Worm (Caenorhabditis elegans): ENCODE results near the gene F57C2.5.

Gene F57C2.5

ce11 chrII:14523070-14523572, 4.9 kb downstream of the F57C2.5 start, which contains the start of gene btb-20:
Gene btb-20 (minus strand): TSS chrII:14523522.
- no peak for TF ChIP-seq dmd-4 (tag; optimal IDR thresholded peaks at IDR 0.05; ENCODE audit: borderline replicate concordance)

ce11 chrII:14522037-14522436, 6.0 kb downstream of the F57C2.5 start, which contains the start of gene btb-19:
Gene btb-19 (minus strand): TSS chrII:14522137.
- TF ChIP-seq fkh-6 (tag; optimal IDR thresholded peaks at IDR 0.05) = no peak
- TF ChIP-seq pros-1 (tag; optimal IDR thresholded peaks at IDR 0.05) = no peak
- no peak for TF ChIP-seq nfya-1 (tag; optimal IDR thresholded peaks at IDR 0.05)
- TF ChIP-seq elt-2 (tag; optimal IDR thresholded peaks at IDR 0.05) = no peak
- TF ChIP-seq dmd-4 (tag; optimal IDR thresholded peaks at IDR 0.05; ENCODE audit: borderline replicate concordance) = no peak
- no peak for TF ChIP-seq ztf-16 (tag; optimal IDR thresholded peaks at IDR 0.05)
- TF ChIP-seq pax-1 (tag; optimal IDR thresholded peaks at IDR 0.05) = no peak

ce11 chrII:14515017-14515416, 13.0 kb downstream of the F57C2.5 start, which contains the start of gene K10H10.9:
Gene K10H10.9 (minus strand): TSS chrII:14515117.
- no peak for TF ChIP-seq dmd-4 (tag; optimal IDR thresholded peaks at IDR 0.05; ENCODE audit: borderline replicate concordance)
- no peak for TF ChIP-seq ttx-3 (tag; optimal IDR thresholded peaks at IDR 0.05)
- TF ChIP-seq ceh-45 (GFP tag; IDR thresholded peaks at IDR 0.05) = no peak
- no peak for TF ChIP-seq ceh-34 (tag; optimal IDR thresholded peaks at IDR 0.05)
- TF ChIP-seq pha-4 (tag; optimal IDR thresholded peaks at IDR 0.05) = no peak
- no peak for TF ChIP-seq odd-2 (tag; optimal IDR thresholded peaks at IDR 0.05)
- TF ChIP-seq sdc-2 (tag; optimal IDR thresholded peaks at IDR 0.05) = no peak
- TF ChIP-seq pax-1 (tag; optimal IDR thresholded peaks at IDR 0.05) = no peak
- TF ChIP-seq gmeb-2 (tag; optimal IDR thresholded peaks at IDR 0.05) = no peak
- no peak for TF ChIP-seq npax-4 (tag; optimal IDR thresholded peaks at IDR 0.05)
- no peak for TF ChIP-seq lin-11 (tag; optimal IDR thresholded peaks at IDR 0.05)
- TF ChIP-seq ceh-48 (tag; optimal IDR thresholded peaks at IDR 0.05) = no peak

ce11 chrII:14511189-14511588, 16.9 kb downstream of the F57C2.5 start, which contains the start of gene K10H10.13:
Gene K10H10.13 (minus strand): TSS chrII:14511289.
- no peak for TF ChIP-seq Y22D7AL.16 (tag; optimal IDR thresholded peaks at IDR 0.05)
- no peak for TF ChIP-seq unc-86 (tag; optimal IDR thresholded peaks at IDR 0.05)
- no peak for TF ChIP-seq hlh-30 (tag; optimal IDR thresholded peaks at IDR 0.05; ENCODE audit: insufficient read depth)
- TF ChIP-seq fax-1 (tag; optimal IDR thresholded peaks at IDR 0.05) = no peak
- no peak for TF ChIP-seq ceh-45 (GFP tag; IDR thresholded peaks at IDR 0.05)
- no peak for TF ChIP-seq hlh-8 (tag; optimal IDR thresholded peaks at IDR 0.05)
- no peak for TF ChIP-seq pros-1 (tag; optimal IDR thresholded peaks at IDR 0.05)
- TF ChIP-seq hlh-13 (GFP tag; optimal IDR thresholded peaks at IDR 0.05) = no peak
- TF ChIP-seq pag-3 (tag; optimal IDR thresholded peaks at IDR 0.05; ENCODE audit: borderline replicate concordance) = no peak
- no peak for TF ChIP-seq ceh-34 (tag; optimal IDR thresholded peaks at IDR 0.05)
- no peak for TF ChIP-seq unc-55 (GFP tag; optimal IDR thresholded peaks at IDR 0.05)
- TF ChIP-seq ceh-9 (tag; optimal IDR thresholded peaks at IDR 0.05) = no peak
- TF ChIP-seq ceh-18 (tag; optimal IDR thresholded peaks at IDR 0.05) = no peak
- no peak for TF ChIP-seq T23F11.4 (GFP tag; optimal IDR thresholded peaks at IDR 0.05)
- TF ChIP-seq ceh-6 (GFP tag; optimal IDR thresholded peaks at IDR 0.05) = no peak
- no peak for TF ChIP-seq nhr-232 (tag; optimal IDR thresholded peaks at IDR 0.05)
- TF ChIP-seq K02D7.2 (tag; optimal IDR thresholded peaks at IDR 0.05) = no peak
- no peak for TF ChIP-seq eyg-1 (tag; optimal IDR thresholded peaks at IDR 0.05)
- no peak for TF ChIP-seq F13H6.1 (tag; optimal IDR thresholded peaks at IDR 0.05)
- TF ChIP-seq ceh-22 (tag; optimal IDR thresholded peaks at IDR 0.05) = no peak

- TF ChIP-seq hlh-30 (tag; optimal IDR thresholded peaks at IDR 0.05; ENCODE audit: insufficient read depth) (no peak), nhr-11 (tag; optimal IDR thresholded peaks at IDR 0.05) (no peak), unc-86 (tag; optimal IDR thresholded peaks at IDR 0.05) (no peak), elt-2 (tag; optimal IDR thresholded peaks at IDR 0.05) (peak; percentile 66), T23F11.4 (GFP tag; optimal IDR thresholded peaks at IDR 0.05) (no peak)
Measured at ce11 chrII:14510162-14510561, 17.9 kb downstream of the F57C2.5 start.
